2 worm cellular contexts compared by ENCODE assay signal in genomic region chrX:4969228-4969627, ce11.
TF ChIP-seq lines count a peak whose summit lies in the region.

M03F4.6 (minus strand) TSS chrX:4969328.

TF ChIP-seq in whole organism, L4 larva, 104 proteins besides CTCF, POLR2A, EP300 and RAD21 (continued from another document):
- TF ChIP-seq zfp-3 (GFP tag; conservative IDR thresholded peaks at IDR 0.05; lab: Robert Waterston, UW) (peak; percentile 92), zip-11 (GFP tag; IDR thresholded peaks at IDR 0.05; lab: Robert Waterston, UW) (no peak), lin-1 (GFP tag; IDR thresholded peaks at IDR 0.05; lab: Robert Waterston, UW) (no peak), egl-27 (tag; optimal IDR thresholded peaks at IDR 0.05; lab: Kevin White, UChicago) (no peak), F26F4.8 (GFP tag; conservative IDR thresholded peaks at IDR 0.05; lab: Robert Waterston, UW) (no peak), ctbp-1 (GFP tag; IDR thresholded peaks at IDR 0.05; lab: Robert Waterston, UW) (no peak), hmg-1.1 (GFP tag; IDR thresholded peaks at IDR 0.05; lab: Robert Waterston, UW) (peak; percentile 55; the same call in 1 of the 2 replicates), ceh-28 (tag; optimal IDR thresholded peaks at IDR 0.05; lab: Kevin White, UChicago) (no peak), unc-39 (tag; optimal IDR thresholded peaks at IDR 0.05; lab: Kevin White, UChicago) (no peak), ceh-20 (GFP tag; IDR thresholded peaks at IDR 0.05; lab: Robert Waterston, UW) (peak; percentile 37; the same call in 1 of the 2 replicates), mxl-2 (GFP tag; conservative IDR thresholded peaks at IDR 0.05; lab: Robert Waterston, UW) (no peak), Y105C5A.15 (GFP tag; IDR thresholded peaks at IDR 0.05; lab: Robert Waterston, UW) (no peak), nhr-28 (tag; optimal IDR thresholded peaks at IDR 0.05; lab: Kevin White, UChicago) (no peak), madf-9 (GFP tag; conservative IDR thresholded peaks at IDR 0.05; lab: Robert Waterston, UW) (no peak), sdz-12 (GFP tag; optimal IDR thresholded peaks at IDR 0.05; lab: Kevin White, UChicago) (no peak), mdl-1 (tag; optimal IDR thresholded peaks at IDR 0.05; lab: Kevin White, UChicago) (no peak), ztf-7 (tag; optimal IDR thresholded peaks at IDR 0.05; lab: Kevin White, UChicago) (no peak), daf-8 (GFP tag; IDR thresholded peaks at IDR 0.05; lab: Robert Waterston, UW) (no peak), ama-1 (optimal IDR thresholded peaks at IDR 0.05; lab: Kevin White, UChicago) (no peak), snpc-1.2 (GFP tag; IDR thresholded peaks at IDR 0.05; lab: Robert Waterston, UW) (no peak), nhr-6 (tag; optimal IDR thresholded peaks at IDR 0.05; lab: Kevin White, UChicago) (no peak), egl-43 (GFP tag; IDR thresholded peaks at IDR 0.05; lab: Robert Waterston, UW) (no peak), daf-16 (GFP tag; optimal IDR thresholded peaks at IDR 0.05; lab: Kevin White, UChicago) (peak; percentile 53 to 56), daf-16 (tag; optimal IDR thresholded peaks at IDR 0.05; lab: Kevin White, UChicago) (no peak), lim-7 (GFP tag; IDR thresholded peaks at IDR 0.05; lab: Robert Waterston, UW) (no peak), nhr-77 (tag; optimal IDR thresholded peaks at IDR 0.05; lab: Kevin White, UChicago) (no peak), daf-12 (tag; optimal IDR thresholded peaks at IDR 0.05; lab: Kevin White, UChicago) (no peak)

TF ChIP-seq in whole organism, young adult, 124 proteins besides CTCF, POLR2A, EP300 and RAD21 (continued from another document):
- TF ChIP-seq F23B12.7 (tag; optimal IDR thresholded peaks at IDR 0.05; lab: Kevin White, UChicago; ENCODE audit: insufficient read depth) (no peak), atf-7 (tag; optimal IDR thresholded peaks at IDR 0.05; lab: Kevin White, UChicago) (peak; percentile 61), akir-1 (GFP tag; optimal IDR thresholded peaks at IDR 0.05; lab: Kevin White, UChicago) (no peak), ets-4 (GFP tag; optimal IDR thresholded peaks at IDR 0.05; lab: Kevin White, UChicago) (no peak), F33H1.4 (GFP tag; IDR thresholded peaks at IDR 0.05; lab: Robert Waterston, UW) (no peak), hmg-1.2 (GFP tag; IDR thresholded peaks at IDR 0.05; lab: Robert Waterston, UW) (no peak), ceh-58 (GFP tag; IDR thresholded peaks at IDR 0.05; lab: Robert Waterston, UW) (no peak), lsl-1 (GFP tag; optimal IDR thresholded peaks at IDR 0.05; lab: Kevin White, UChicago) (no peak), nfya-1 (tag; optimal IDR thresholded peaks at IDR 0.05; lab: Kevin White, UChicago; ENCODE audit: borderline replicate concordance, insufficient read depth) (no peak), snpc-1.3 (tag; optimal IDR thresholded peaks at IDR 0.05; lab: Kevin White, UChicago; ENCODE audit: insufficient read depth) (no peak), B0261.1 (tag; optimal IDR thresholded peaks at IDR 0.05; lab: Kevin White, UChicago) (no peak), unc-62 (GFP tag; optimal IDR thresholded peaks at IDR 0.05; lab: Kevin White, UChicago) (no peak), egl-18 (GFP tag; IDR thresholded peaks at IDR 0.05; lab: Robert Waterston, UW) (no peak), F37B4.10 (GFP tag; IDR thresholded peaks at IDR 0.05; lab: Robert Waterston, UW) (no peak), B0035.1 (tag; optimal IDR thresholded peaks at IDR 0.05; lab: Kevin White, UChicago) (no peak), tlf-1 (GFP tag; optimal IDR thresholded peaks at IDR 0.05; lab: Kevin White, UChicago) (peak; percentile 75)
